Worm (Caenorhabditis elegans) whole organism, L4 larva: ENCODE data around the gene str-113.

Experiments
- F37D6.2 ChIP-seq: sonication (generic microtip); optimal IDR thresholded peaks from 2 replicates; lab custom pipeline; 2016; ENCODE audit warnings: mild to moderate bottlenecking, missing genetic modification characterization, missing compliant biosample characterization
- F44E2.7 ChIP-seq: fragments of 200-800 bp; sonication (Bioruptor generic); IDR thresholded peaks from 2 replicates; pipeline ENCODE4 v2.1.2; 2022; ENCODE audit warnings: missing genetic modification characterization, missing compliant biosample characterization
- F49E8.2 ChIP-seq: sonication (generic microtip); optimal IDR thresholded peaks from 2 replicates; lab custom pipeline; 2016; ENCODE audit warnings: missing compliant biosample characterization, mild to moderate bottlenecking, missing genetic modification characterization, borderline replicate concordance
- R02D3.7 ChIP-seq: fragments of 150-350 bp; sonication (generic microtip); optimal IDR thresholded peaks from 3 replicates; lab custom pipeline; 2014; ENCODE audit warnings: missing biosample characterization, missing genetic modification characterization
- T26A8.4 ChIP-seq: fragments of 200-800 bp; sonication (Bioruptor generic); IDR thresholded peaks from 2 replicates; pipeline ENCODE4 v1.3.6; 2022; ENCODE audit warnings: missing genetic modification characterization, missing compliant biosample characterization
- Y105C5A.15 ChIP-seq: fragments of 200-800 bp; sonication (Bioruptor generic); IDR thresholded peaks from 2 replicates; pipeline ENCODE4 v1.3.6; 2022; ENCODE audit warnings: missing genetic modification characterization, missing compliant biosample characterization
- ZK337.2 ChIP-seq: fragments of 200-800 bp; sonication (Bioruptor generic); IDR thresholded peaks from 2 replicates; pipeline ENCODE4 v1.3.6; 2022; ENCODE audit warnings: missing genetic modification reagents, missing genetic modification characterization, missing compliant biosample characterization
- ZK546.5 ChIP-seq, 2 experiments: sonication (generic microtip); optimal IDR thresholded peaks; 2 replicates each; lab custom pipeline; 2017; ENCODE audit warnings: missing biosample characterization in 2 of 2, missing genetic modification characterization in 2 of 2
- aha-1 ChIP-seq: fragments of 150-350 bp; peaks from one replicate; lab custom pipeline; 2014; ENCODE audit warnings: missing biosample characterization, missing genetic modification characterization
- ama-1 ChIP-seq: fragments of 150-350 bp; optimal IDR thresholded peaks from 2 replicates; lab custom pipeline; 2014; ENCODE audit warnings: inconsistent platforms, mixed read lengths
- arid-1 ChIP-seq: fragments of 200-800 bp; sonication (Bioruptor generic); conservative IDR thresholded peaks from 2 replicates; pipeline ENCODE4 v1.3.6; 2022; ENCODE audit warnings: missing genetic modification reagents, missing genetic modification characterization, missing compliant biosample characterization
- ceh-44 ChIP-seq: fragments of 200-800 bp; sonication (Bioruptor generic); IDR thresholded peaks from 2 replicates; pipeline ENCODE4 v1.3.6; 2022; ENCODE audit warnings: missing genetic modification reagents, missing genetic modification characterization, missing compliant biosample characterization
- ceh-62 ChIP-seq: sonication (generic microtip); optimal IDR thresholded peaks from 2 replicates; lab custom pipeline; 2017; ENCODE audit warnings: missing biosample characterization, missing genetic modification characterization
- cey-2 ChIP-seq: sonication (generic microtip); optimal IDR thresholded peaks from 3 replicates; lab custom pipeline; 2017; ENCODE audit warnings: missing genetic modification characterization, mild to moderate bottlenecking, missing compliant biosample characterization, antibody characterized with exemption, borderline replicate concordance; ENCODE audit not compliant: insufficient read depth
- ctbp-1 ChIP-seq: fragments of 200-800 bp; sonication (Bioruptor generic); IDR thresholded peaks from 2 replicates; pipeline ENCODE4 v1.3.6; 2022; ENCODE audit warnings: missing genetic modification reagents, missing genetic modification characterization, missing compliant biosample characterization
- daf-12 ChIP-seq: fragments of 150-350 bp; optimal IDR thresholded peaks from 2 replicates; lab custom pipeline; 2014; ENCODE audit warnings: missing biosample characterization, missing genetic modification reagents, missing genetic modification characterization
- daf-16 ChIP-seq, 3 experiments: sonication (generic microtip); optimal IDR thresholded peaks; 2 replicates each; lab custom pipeline; 2016 to 2017; ENCODE audit warnings: missing genetic modification characterization in 3 of 3, missing genetic modification reagents in 3 of 3, mild to moderate bottlenecking in 2 of 3, missing compliant biosample characterization in 2 of 3, missing biosample characterization in 1 of 3, moderate library complexity in 1 of 3
- daf-19 ChIP-seq: fragments of 200-800 bp; sonication (Bioruptor generic); conservative IDR thresholded peaks from 2 replicates; pipeline ENCODE4 v1.3.6; 2022; ENCODE audit warnings: missing genetic modification characterization, missing compliant biosample characterization
- daf-8 ChIP-seq: fragments of 200-800 bp; sonication (Bioruptor generic); IDR thresholded peaks from 2 replicates; pipeline ENCODE4 v1.3.6; 2022; ENCODE audit warnings: missing genetic modification characterization, missing compliant biosample characterization
- dmd-8 ChIP-seq: fragments of 200-800 bp; sonication (Bioruptor generic); IDR thresholded peaks from 2 replicates; pipeline ENCODE4 v1.3.6; 2022; ENCODE audit warnings: missing genetic modification characterization, missing compliant biosample characterization
- dmd-9 ChIP-seq: fragments of 200-800 bp; sonication (Bioruptor generic); IDR thresholded peaks from 2 replicates; pipeline ENCODE4 v1.3.6; 2022; ENCODE audit warnings: missing genetic modification reagents, missing genetic modification characterization, missing compliant biosample characterization
- egl-27 ChIP-seq: sonication (generic microtip); optimal IDR thresholded peaks from 3 replicates; lab custom pipeline; 2017; ENCODE audit warnings: missing biosample characterization, missing genetic modification reagents, missing genetic modification characterization
- fkh-10 ChIP-seq: fragments of 150-350 bp; optimal IDR thresholded peaks from 2 replicates; lab custom pipeline; 2014; ENCODE audit warnings: missing biosample characterization, missing genetic modification reagents, missing genetic modification characterization
- hlh-30 ChIP-seq: sonication (generic microtip); optimal IDR thresholded peaks from 2 replicates; lab custom pipeline; 2017; ENCODE audit warnings: antibody characterized with exemption, mild to moderate bottlenecking, missing genetic modification characterization, missing compliant biosample characterization; ENCODE audit not compliant: insufficient read depth
- hmg-1.1 ChIP-seq: fragments of 200-800 bp; sonication (Bioruptor generic); IDR thresholded peaks from 2 replicates; pipeline ENCODE4 v1.3.6; 2022; ENCODE audit warnings: missing genetic modification reagents, missing genetic modification characterization, missing compliant biosample characterization
- jun-1 ChIP-seq: fragments of 150-350 bp; optimal IDR thresholded peaks from 2 replicates; lab custom pipeline; 2014; ENCODE audit warnings: missing biosample characterization, missing genetic modification reagents, missing genetic modification characterization
- lim-7 ChIP-seq: fragments of 200-800 bp; sonication (Bioruptor generic); IDR thresholded peaks from 2 replicates; pipeline ENCODE4 v1.3.6; 2022; ENCODE audit warnings: missing genetic modification characterization, missing compliant biosample characterization
- lin-15B ChIP-seq: fragments of 150-350 bp; sonication (generic microtip); optimal IDR thresholded peaks from 3 replicates; lab custom pipeline; 2014; ENCODE audit warnings: missing biosample characterization, missing genetic modification characterization
- madf-5 ChIP-seq, 2 experiments: fragments of 200-800 bp; sonication (Bioruptor generic); IDR thresholded peaks; 2 replicates each; pipeline ENCODE4 v1.3.6; 2022; ENCODE audit warnings: missing compliant biosample characterization in 2 of 2, missing genetic modification characterization in 2 of 2
- madf-9 ChIP-seq: fragments of 200-800 bp; sonication (Bioruptor generic); conservative IDR thresholded peaks from 2 replicates; pipeline ENCODE4 v1.3.6; 2022; ENCODE audit warnings: missing genetic modification reagents, missing genetic modification characterization, missing compliant biosample characterization
- mep-1 ChIP-seq: fragments of 150-350 bp; sonication (generic microtip); optimal IDR thresholded peaks from 3 replicates; lab custom pipeline; 2014; ENCODE audit warnings: missing biosample characterization, missing genetic modification characterization
- mxl-2 ChIP-seq: fragments of 200-800 bp; sonication (Bioruptor generic); conservative IDR thresholded peaks from 2 replicates; pipeline ENCODE4 v1.3.6; 2022; ENCODE audit warnings: missing genetic modification reagents, missing genetic modification characterization, missing compliant biosample characterization
- nhr-10 ChIP-seq: fragments of 150-350 bp; optimal IDR thresholded peaks from 2 replicates; lab custom pipeline; 2014; ENCODE audit warnings: missing biosample characterization, missing genetic modification characterization
- nhr-28 ChIP-seq: fragments of 150-350 bp; optimal IDR thresholded peaks from 2 replicates; lab custom pipeline; 2014; ENCODE audit warnings: missing biosample characterization, missing genetic modification characterization
- nhr-6 ChIP-seq: fragments of 150-350 bp; optimal IDR thresholded peaks from 2 replicates; lab custom pipeline; 2014; ENCODE audit warnings: missing biosample characterization, missing genetic modification characterization
- nhr-76 ChIP-seq: fragments of 150-350 bp; optimal IDR thresholded peaks from 2 replicates; lab custom pipeline; 2014; ENCODE audit warnings: missing biosample characterization, missing genetic modification characterization
- pha-4 ChIP-seq, 2 experiments: fragments of 150-350 bp in 1 of 2; fragments of 200-800 bp in 1 of 2; sonication (Bioruptor generic) in 1 of 2; IDR thresholded peaks in 1 of 2; optimal IDR thresholded peaks in 1 of 2; 2 replicates each; pipeline versions ENCODE4 v1.3.6 to Lab custom; 2014 to 2022; ENCODE audit warnings: missing genetic modification characterization in 2 of 2, missing genetic modification reagents in 2 of 2, missing biosample characterization in 1 of 2, missing compliant biosample characterization in 1 of 2
- rbr-2 ChIP-seq: sonication (generic microtip); optimal IDR thresholded peaks from 2 replicates; lab custom pipeline; 2016; ENCODE audit warnings: missing genotype, missing genetic modification characterization, missing compliant biosample characterization
- sdz-12 ChIP-seq: fragments of 200-800 bp; sonication (Bioruptor generic); optimal IDR thresholded peaks from 2 replicates; lab custom pipeline; 2018; ENCODE audit warnings: mild to moderate bottlenecking, missing genetic modification characterization, missing compliant biosample characterization
- set-16 ChIP-seq: fragments of 200-800 bp; sonication (Bioruptor generic); IDR thresholded peaks from 2 replicates; pipeline ENCODE4 v1.3.6; 2022; ENCODE audit warnings: missing genetic modification reagents, missing genetic modification characterization, missing compliant biosample characterization
- snpc-1.2 ChIP-seq: fragments of 200-800 bp; sonication (Bioruptor generic); IDR thresholded peaks from 2 replicates; pipeline ENCODE4 v1.3.6; 2022; ENCODE audit warnings: missing genetic modification reagents, missing genetic modification characterization, missing compliant biosample characterization
- snpc-4 ChIP-seq: fragments of 150-350 bp; optimal IDR thresholded peaks from 2 replicates; lab custom pipeline; 2014; ENCODE audit warnings: missing biosample characterization, missing genetic modification characterization
- tag-97 ChIP-seq: fragments of 200-800 bp; sonication (Bioruptor generic); IDR thresholded peaks from 2 replicates; pipeline ENCODE4 v1.3.6; 2022; ENCODE audit warnings: missing genetic modification characterization, missing compliant biosample characterization
- tra-1 ChIP-seq: fragments of 200-800 bp; sonication (Bioruptor generic); IDR thresholded peaks from 2 replicates; pipeline ENCODE4 v1.3.6; 2022; ENCODE audit warnings: missing genetic modification reagents, missing genetic modification characterization, missing compliant biosample characterization
- unc-39 ChIP-seq: sonication (generic microtip); optimal IDR thresholded peaks from 2 replicates; lab custom pipeline; 2017; ENCODE audit warnings: missing biosample characterization, missing genetic modification characterization
- unc-62 ChIP-seq, 3 experiments: fragments of 150-350 bp in 1 of 3; sonication (generic microtip); optimal IDR thresholded peaks in 2 of 3; peaks in 1 of 3; 1 replicate in 1 of 3; 2 replicates in 2 of 3; lab custom pipeline; 2014 to 2017; ENCODE audit warnings: missing biosample characterization in 3 of 3, missing genetic modification characterization in 3 of 3, missing genetic modification reagents in 3 of 3, missing genotype in 1 of 3
- vab-7 ChIP-seq: fragments of 200-800 bp; sonication (Bioruptor generic); IDR thresholded peaks from 2 replicates; pipeline ENCODE4 v1.3.6; 2022; ENCODE audit warnings: missing genetic modification reagents, missing genetic modification characterization, missing compliant biosample characterization
- zag-1 ChIP-seq: fragments of 150-350 bp; optimal IDR thresholded peaks from 2 replicates; lab custom pipeline; 2014; ENCODE audit warnings: missing biosample characterization, missing genetic modification characterization
- zip-2 ChIP-seq: fragments of 150-350 bp; optimal IDR thresholded peaks from 2 replicates; lab custom pipeline; 2014; ENCODE audit warnings: missing biosample characterization, missing genetic modification characterization
- ztf-11 ChIP-seq: fragments of 150-350 bp; optimal IDR thresholded peaks from 2 replicates; lab custom pipeline; 2014; ENCODE audit warnings: missing biosample characterization, missing genetic modification characterization
- ztf-7 ChIP-seq: fragments of 150-350 bp; optimal IDR thresholded peaks from 2 replicates; lab custom pipeline; 2014; ENCODE audit warnings: missing biosample characterization, missing genetic modification characterization

The str-113 gene

ce11 chrV:3644193-3644693 is 22.5 kb downstream of the str-113 start, which contains the start of gene F59B1.8:
F59B1.8 (minus strand) TSS chrV:3644243.
- TF ChIP-seq jun-1 (no peak), fkh-10 (GFP tag; lab: Kevin White, UChicago) (no peak), F44E2.7 (GFP tag; lab: Robert Waterston, UW) (no peak), daf-12 (no peak), set-16 (GFP tag; lab: Robert Waterston, UW) (no peak), pha-4 (GFP tag; IDR thresholded peaks at IDR 0.05; lab: Robert Waterston, UW) (0 out of 2 replicates have a peak, but pooled peaks have one; percentile 32), pha-4 (tag; optimal IDR thresholded peaks at IDR 0.05; lab: Kevin White, UChicago) (peak; percentile 95), arid-1 (GFP tag; lab: Robert Waterston, UW) (no peak), nhr-10 (tag; lab: Kevin White, UChicago) (no peak), mep-1 (tag; lab: Kevin White, UChicago) (peak; percentile 88), hmg-1.1 (GFP tag; lab: Robert Waterston, UW) (no peak), madf-5 (GFP tag; IDR thresholded peaks at IDR 0.05; lab: Robert Waterston, UW) (no peak), ZK546.5 (tag; optimal IDR thresholded peaks at IDR 0.05; lab: Kevin White, UChicago) (no peak), daf-16 (GFP tag; optimal IDR thresholded peaks at IDR 0.05; lab: Kevin White, UChicago) (peak in 1 of 2 experiments; percentile 48), daf-16 (tag; optimal IDR thresholded peaks at IDR 0.05; lab: Kevin White, UChicago) (peak; percentile 89), daf-19 (GFP tag; lab: Robert Waterston, UW) (no peak), ZK337.2 (no peak), aha-1 (tag; lab: Kevin White, UChicago) (no peak), ceh-44 (GFP tag; lab: Robert Waterston, UW) (no peak), dmd-9 (GFP tag; lab: Robert Waterston, UW) (no peak), lim-7 (GFP tag; lab: Robert Waterston, UW) (no peak), F49E8.2 (tag; lab: Kevin White, UChicago) (no peak), unc-62 (GFP tag; optimal IDR thresholded peaks at IDR 0.05 in 1 of 2; lab: Kevin White, UChicago) (no peak), unc-62 (tag; optimal IDR thresholded peaks at IDR 0.05; lab: Kevin White, UChicago) (no peak), nhr-6 (tag; lab: Kevin White, UChicago) (peak; percentile 36), snpc-1.2 (no peak), dmd-8 (no peak), Y105C5A.15 (GFP tag; lab: Robert Waterston, UW) (no peak), zip-2 (peak; percentile 76), F37D6.2 (tag; lab: Kevin White, UChicago) (no peak), nhr-76 (peak; percentile 60), T26A8.4 (GFP tag; lab: Robert Waterston, UW) (no peak), nhr-28 (tag; lab: Kevin White, UChicago) (peak; percentile 100), sdz-12 (GFP tag; lab: Kevin White, UChicago) (no peak), rbr-2 (no peak), ctbp-1 (GFP tag; lab: Robert Waterston, UW) (no peak), ztf-7 (tag; lab: Kevin White, UChicago) (no peak), mxl-2 (no peak), tag-97 (no peak), snpc-4 (tag; lab: Kevin White, UChicago) (no peak), hlh-30 (tag; lab: Kevin White, UChicago) (peak; percentile 77), cey-2 (tag; lab: Kevin White, UChicago) (peak; percentile 31), unc-39 (no peak), ceh-62 (tag; lab: Kevin White, UChicago) (no peak), ama-1 (lab: Kevin White, UChicago) (no peak), lin-15B (tag; lab: Kevin White, UChicago) (no peak), egl-27 (tag; lab: Kevin White, UChicago) (no peak), R02D3.7 (tag; lab: Kevin White, UChicago) (no peak), daf-8 (GFP tag; lab: Robert Waterston, UW) (no peak), zag-1 (tag; lab: Kevin White, UChicago) (no peak), madf-9 (no peak), vab-7 (no peak), ztf-11 (no peak), tra-1 (GFP tag; lab: Robert Waterston, UW) (peak; percentile 75)
